Fruit fly (Drosophila melanogaster): ENCODE measurements around the gene CG17839.

Gene CG17839

DNA sequence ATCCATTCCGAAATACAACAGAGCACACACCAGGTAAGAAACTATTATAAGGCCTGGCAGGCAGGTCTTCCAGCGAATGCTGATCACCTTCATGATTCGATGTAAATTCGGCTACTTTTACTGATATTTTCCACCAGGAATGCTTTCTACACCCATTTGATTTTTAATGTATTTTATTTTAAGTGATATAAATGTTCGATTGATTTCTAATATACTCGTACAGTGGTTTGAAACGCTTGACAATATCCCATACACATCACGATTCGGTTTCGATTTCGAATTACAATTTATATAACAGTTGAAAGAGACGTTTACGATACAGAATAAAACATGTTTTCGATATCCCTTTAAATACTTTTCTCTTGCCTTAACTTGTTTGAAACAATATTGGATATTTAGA, 35.8 kb upstream of the CG17839 start, which contains the start of gene Mgat4b:
TSS of gene Mgat4b (minus strand) at position 101 of the 400 bp plus-strand sequence.
- TF ChIP-seq CG12768 (GFP tag; optimal IDR thresholded peaks at IDR 0.05) (no peak), Mnt (GFP tag; optimal IDR thresholded peaks at IDR 0.05) (no peak), CG33017 (tag; optimal IDR thresholded peaks at IDR 0.05) (no peak), Hr96 (GFP tag; optimal IDR thresholded peaks at IDR 0.05) (no peak), CG5204 (GFP tag; optimal IDR thresholded peaks at IDR 0.05) (no peak), Crg-1 (GFP tag; optimal IDR thresholded peaks at IDR 0.05) (no peak), CG1620 (GFP tag; optimal IDR thresholded peaks at IDR 0.05) (no peak), pad (GFP tag; optimal IDR thresholded peaks at IDR 0.05) (no peak), CG11617 (GFP tag; optimal IDR thresholded peaks at IDR 0.05) (no peak), tj (GFP tag; optimal IDR thresholded peaks at IDR 0.05) (no peak), bab1 (GFP tag; optimal IDR thresholded peaks at IDR 0.05) (no peak), kay (GFP tag; ENCODE audit: borderline replicate concordance) (no peak), CG7101 (tag; optimal IDR thresholded peaks at IDR 0.05) (no peak)

DNA sequence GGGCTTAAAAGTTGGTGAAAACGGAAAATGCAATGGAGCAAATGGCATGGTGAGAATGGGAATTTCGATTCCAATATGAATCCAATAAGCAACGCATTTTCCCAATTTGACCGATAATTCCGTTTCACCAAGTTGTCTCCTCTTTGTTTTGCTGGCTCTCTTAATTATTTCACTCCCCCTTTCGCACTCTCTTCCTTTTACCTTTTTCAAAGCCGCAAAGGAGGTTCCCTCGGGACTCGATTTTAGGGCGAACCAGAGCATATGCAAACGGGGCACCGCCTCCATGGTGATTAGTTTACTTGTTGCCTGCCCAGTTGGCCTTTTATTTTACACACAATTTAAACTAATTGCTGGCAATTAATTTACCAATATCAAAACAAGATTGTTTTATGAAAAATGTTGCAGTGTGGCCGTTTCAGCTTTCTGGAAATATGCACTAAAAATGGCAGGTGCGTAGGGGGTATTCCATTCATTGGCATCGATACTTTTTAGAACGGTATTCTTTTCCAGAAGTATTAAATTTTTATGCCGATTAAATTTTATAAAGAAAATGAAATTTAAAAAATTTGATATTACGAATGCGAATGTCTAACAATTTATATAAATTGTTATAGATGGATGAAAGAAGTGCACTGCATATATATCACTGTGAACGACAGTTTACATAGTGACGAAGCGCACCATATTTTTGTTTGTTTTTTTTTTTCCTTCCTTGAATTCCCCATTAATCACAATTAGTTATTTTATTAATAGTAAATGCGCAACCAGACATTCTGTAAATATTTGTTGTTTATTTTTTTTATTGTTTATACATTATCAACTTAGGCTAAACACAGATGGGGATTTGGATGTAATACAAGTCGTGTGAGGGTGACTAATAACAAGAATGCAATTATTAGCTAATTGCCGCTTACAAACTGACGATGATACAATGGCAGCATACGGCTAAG, 28.9 kb upstream of the CG17839 start, which contains the start of gene mop:
TSS of gene mop (minus strand) at position 419 of the 950 bp plus-strand sequence.
- TF ChIP-seq CG7101 (tag; optimal IDR thresholded peaks at IDR 0.05) (peak; percentile 38), CG14711 (tag; optimal IDR thresholded peaks at IDR 0.05) (peak; percentile 22), cic (GFP tag; optimal IDR thresholded peaks at IDR 0.05) (peak; percentile 4), CG33017 (tag; optimal IDR thresholded peaks at IDR 0.05) (peak; percentile 25), kay (GFP tag; ENCODE audit: borderline replicate concordance) (peak; percentile 98), Hr96 (GFP tag; optimal IDR thresholded peaks at IDR 0.05) (no peak), CG5204 (GFP tag; optimal IDR thresholded peaks at IDR 0.05) (no peak), CG12768 (GFP tag; optimal IDR thresholded peaks at IDR 0.05) (peak; percentile 41), tj (GFP tag; optimal IDR thresholded peaks at IDR 0.05) (peak; percentile 9), CG1620 (GFP tag; optimal IDR thresholded peaks at IDR 0.05) (peak; percentile 32), Mnt (GFP tag; optimal IDR thresholded peaks at IDR 0.05) (peak; percentile 39), CG7045 (GFP tag; optimal IDR thresholded peaks at IDR 0.05) (no peak), Crg-1 (GFP tag; optimal IDR thresholded peaks at IDR 0.05) (no peak), cnc (optimal IDR thresholded peaks at IDR 0.05) (no peak), CG11617 (GFP tag; optimal IDR thresholded peaks at IDR 0.05) (peak; percentile 57)

DNA sequence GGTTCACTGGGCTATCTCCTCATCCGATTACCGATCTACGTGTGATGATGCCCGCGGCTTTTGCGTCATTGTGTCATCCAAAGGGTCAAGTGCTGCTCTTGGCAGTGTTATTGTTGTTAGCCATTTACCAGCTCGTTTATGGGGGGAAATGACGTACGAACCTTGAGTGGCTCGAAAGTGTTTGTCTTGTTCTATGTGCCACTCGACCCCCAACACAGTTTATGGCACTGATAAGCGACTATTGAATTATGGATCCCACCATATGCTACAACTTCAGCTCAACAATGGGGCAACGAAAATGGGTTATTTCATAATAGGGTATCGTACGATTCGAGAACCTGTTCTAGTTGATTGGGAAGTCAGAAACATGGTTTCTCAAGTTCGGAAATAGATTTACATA, 25.6 kb upstream of the CG17839 start:
- TF ChIP-seq tj (GFP tag; optimal IDR thresholded peaks at IDR 0.05) (no peak), cic (GFP tag; optimal IDR thresholded peaks at IDR 0.05) (peak; percentile 17), CG5204 (GFP tag; optimal IDR thresholded peaks at IDR 0.05) (no peak)

DNA sequence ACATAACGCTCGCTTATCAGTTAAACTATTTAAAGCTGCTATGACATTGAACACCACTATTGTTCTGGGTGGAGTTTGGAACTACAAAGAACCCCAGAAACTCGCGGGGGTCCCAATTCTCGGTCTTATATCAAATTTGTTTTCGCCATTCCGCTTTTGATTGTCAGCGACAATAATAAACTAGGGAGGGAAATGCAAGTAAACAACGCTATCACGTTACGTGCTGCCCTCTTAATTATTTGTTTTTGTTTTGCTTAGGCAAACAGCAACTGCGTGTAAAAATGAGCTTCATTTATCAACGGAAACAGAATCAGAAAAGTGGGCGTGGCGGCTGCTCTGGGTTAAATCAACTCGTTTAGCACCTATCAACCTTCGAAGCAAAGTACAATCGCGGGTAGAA, 24.7 kb upstream of the CG17839 start:
- TF ChIP-seq CG7045 (GFP tag; optimal IDR thresholded peaks at IDR 0.05) (peak; percentile 85), bab1 (GFP tag; optimal IDR thresholded peaks at IDR 0.05) (peak; percentile 31), toe (GFP tag; optimal IDR thresholded peaks at IDR 0.05) (peak; percentile 41), kay (GFP tag; ENCODE audit: borderline replicate concordance) (no peak), Hr96 (GFP tag; optimal IDR thresholded peaks at IDR 0.05) (no peak), cnc (optimal IDR thresholded peaks at IDR 0.05) (no peak), CG7101 (tag; optimal IDR thresholded peaks at IDR 0.05) (peak; percentile 84), tj (GFP tag; optimal IDR thresholded peaks at IDR 0.05) (peak; percentile 66), Mnt (GFP tag; optimal IDR thresholded peaks at IDR 0.05) (peak; percentile 76), CG33017 (tag; optimal IDR thresholded peaks at IDR 0.05) (peak; percentile 85), Crg-1 (GFP tag; optimal IDR thresholded peaks at IDR 0.05) (peak; percentile 76), CG14711 (tag; optimal IDR thresholded peaks at IDR 0.05) (peak; percentile 58), Clk (GFP tag; optimal IDR thresholded peaks at IDR 0.05) (peak; percentile 72), CG5204 (GFP tag; optimal IDR thresholded peaks at IDR 0.05) (no peak), pad (GFP tag; optimal IDR thresholded peaks at IDR 0.05) (peak; percentile 55), cic (GFP tag; optimal IDR thresholded peaks at IDR 0.05) (peak; percentile 97), CG11617 (GFP tag; optimal IDR thresholded peaks at IDR 0.05) (peak; percentile 69), CG1620 (GFP tag; optimal IDR thresholded peaks at IDR 0.05) (peak; percentile 59), ovo (GFP tag; optimal IDR thresholded peaks at IDR 0.05) (peak; percentile 83), CG12768 (GFP tag; optimal IDR thresholded peaks at IDR 0.05) (peak; percentile 93)

DNA sequence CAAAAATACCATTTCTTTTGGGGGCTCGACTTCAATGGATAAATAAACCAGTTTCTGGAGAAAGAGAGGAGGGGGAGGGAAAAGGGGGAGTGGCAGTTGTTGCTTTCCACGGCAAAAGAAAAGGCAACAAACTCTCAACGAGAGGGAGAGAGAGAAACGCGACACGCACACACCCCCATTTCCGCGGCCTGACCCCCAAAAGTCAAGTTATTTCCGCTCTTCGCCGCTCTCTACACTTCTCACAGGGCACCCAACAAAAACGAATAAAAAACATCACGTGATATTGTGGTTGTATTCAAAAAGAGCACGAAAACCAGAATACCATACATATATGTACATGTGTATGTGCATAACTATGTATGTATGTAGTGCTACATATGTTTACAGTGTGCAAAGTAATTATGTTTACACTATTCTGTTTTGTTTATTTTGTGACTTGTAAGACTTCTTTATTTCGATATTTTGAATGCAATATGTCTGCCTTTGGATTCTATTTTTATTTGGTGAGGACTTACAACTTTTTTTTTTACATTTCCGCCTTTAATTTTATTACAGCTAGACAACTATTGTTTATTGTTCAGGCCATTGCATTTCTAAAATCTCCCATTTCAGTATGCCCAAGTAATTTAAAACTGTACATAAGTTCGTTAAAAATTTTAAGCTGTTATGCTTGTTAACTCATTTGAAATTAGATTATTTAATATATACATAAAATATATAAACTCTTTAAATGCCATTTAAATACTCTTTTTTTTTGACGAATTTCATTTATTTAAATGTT, 23.7 kb upstream of the CG17839 start:
- TF ChIP-seq CG11617 (GFP tag; optimal IDR thresholded peaks at IDR 0.05) = peak; percentile 52
- no peak for TF ChIP-seq CG5204 (GFP tag; optimal IDR thresholded peaks at IDR 0.05)
- TF ChIP-seq cnc (optimal IDR thresholded peaks at IDR 0.05) = no peak
- TF ChIP-seq Crg-1 (GFP tag; optimal IDR thresholded peaks at IDR 0.05) = peak; percentile 30
- peak; percentile 61 for TF ChIP-seq tj (GFP tag; optimal IDR thresholded peaks at IDR 0.05)
- TF ChIP-seq bab1 (GFP tag; optimal IDR thresholded peaks at IDR 0.05) = peak; percentile 87
- TF ChIP-seq CG14711 (tag; optimal IDR thresholded peaks at IDR 0.05) = peak; percentile 5
- peak; percentile 28 for TF ChIP-seq cic (GFP tag; optimal IDR thresholded peaks at IDR 0.05)
- no peak for TF ChIP-seq kay (GFP tag; ENCODE audit: borderline replicate concordance)
- TF ChIP-seq CG12768 (GFP tag; optimal IDR thresholded peaks at IDR 0.05) = peak; percentile 20
- no peak for TF ChIP-seq ovo (GFP tag; optimal IDR thresholded peaks at IDR 0.05)
- TF ChIP-seq CG7045 (GFP tag; optimal IDR thresholded peaks at IDR 0.05) = peak; percentile 48
- TF ChIP-seq CG7101 (tag; optimal IDR thresholded peaks at IDR 0.05) = peak; percentile 8

Data from whole organism, adult.